Worm (Caenorhabditis elegans): Measurements from ENCODE around the gene F21C10.9.

The F21C10.9 gene

ce11 chrV:9075827-9076226, 22.7 kb downstream of the F21C10.9 start:
- no peak for TF ChIP-seq Y56A3A.18 (GFP tag; IDR thresholded peaks at IDR 0.05)
- no peak for TF ChIP-seq tlf-1 (GFP tag; optimal IDR thresholded peaks at IDR 0.05)
- TF ChIP-seq tbx-9 (tag; optimal IDR thresholded peaks at IDR 0.05; ENCODE audit: borderline replicate concordance): no peak
- no peak for TF ChIP-seq zim-3 (tag; optimal IDR thresholded peaks at IDR 0.05)
- TF ChIP-seq hsf-1 (GFP tag; IDR thresholded peaks at IDR 0.05): no peak
- no peak for TF ChIP-seq ama-1 (optimal IDR thresholded peaks at IDR 0.05)
- no peak for TF ChIP-seq ama-1 (GFP tag; optimal IDR thresholded peaks at IDR 0.05)
- no peak for TF ChIP-seq atf-7 (tag; optimal IDR thresholded peaks at IDR 0.05)
- TF ChIP-seq aptf-2 (GFP tag; conservative IDR thresholded peaks at IDR 0.05): no peak
- TF ChIP-seq lsy-27 (tag; optimal IDR thresholded peaks at IDR 0.05; ENCODE audit: borderline replicate concordance, insufficient read depth): no peak
- TF ChIP-seq dox-1 (GFP tag; IDR thresholded peaks at IDR 0.05): no peak
- no peak for TF ChIP-seq hmg-1.2 (GFP tag; IDR thresholded peaks at IDR 0.05)

ce11 chrV:9074360-9074834, 24.1 kb downstream of the F21C10.9 start:
- TF ChIP-seq mxl-1 (tag; optimal IDR thresholded peaks at IDR 0.05) (no peak), pha-4 (tag; optimal IDR thresholded peaks at IDR 0.05) (peak; percentile 12), attf-6 (GFP tag; IDR thresholded peaks at IDR 0.05) (no peak), nhr-80 (tag; optimal IDR thresholded peaks at IDR 0.05) (peak; percentile 64), ZK185.1 (tag; optimal IDR thresholded peaks at IDR 0.05; ENCODE audit: poor library complexity, severe bottlenecking) (peak; percentile 11), B0019.2 (GFP tag; conservative IDR thresholded peaks at IDR 0.05) (no peak), B0035.1 (tag; optimal IDR thresholded peaks at IDR 0.05) (no peak), die-1 (tag; optimal IDR thresholded peaks at IDR 0.05) (no peak), cebp-1 (GFP tag; IDR thresholded peaks at IDR 0.05) (0 out of 2 replicates have a peak, but pooled peaks have one; percentile 26), cebp-1 (tag; optimal IDR thresholded peaks at IDR 0.05) (peak; percentile 32), ama-1 (optimal IDR thresholded peaks at IDR 0.05) (peak; percentile 69), ama-1 (GFP tag; optimal IDR thresholded peaks at IDR 0.05) (no peak), nfyb-1 (GFP tag; IDR thresholded peaks at IDR 0.05) (no peak), tlf-1 (GFP tag; optimal IDR thresholded peaks at IDR 0.05) (no peak), ets-4 (GFP tag; optimal IDR thresholded peaks at IDR 0.05) (no peak), athp-1 (tag; optimal IDR thresholded peaks at IDR 0.05) (no peak), B0336.3 (GFP tag; IDR thresholded peaks at IDR 0.05) (peak; percentile 37; the same call in 1 of the 2 replicates)

- TF ChIP-seq nfya-1 (tag; optimal IDR thresholded peaks at IDR 0.05; ENCODE audit: borderline replicate concordance, insufficient read depth) (no peak), lsy-27 (tag; optimal IDR thresholded peaks at IDR 0.05; ENCODE audit: borderline replicate concordance, insufficient read depth) (no peak), cebp-1 (GFP tag; IDR thresholded peaks at IDR 0.05) (no peak), cebp-1 (tag; optimal IDR thresholded peaks at IDR 0.05) (peak; percentile 18), F57C9.4 (tag; optimal IDR thresholded peaks at IDR 0.05) (no peak)
Measured at ce11 chrV:9073322-9074038, 25.0 kb downstream of the F21C10.9 start, which contains the start of gene oac-50. Gene oac-50 (minus strand): TSS chrV:9073540.

DNA sequence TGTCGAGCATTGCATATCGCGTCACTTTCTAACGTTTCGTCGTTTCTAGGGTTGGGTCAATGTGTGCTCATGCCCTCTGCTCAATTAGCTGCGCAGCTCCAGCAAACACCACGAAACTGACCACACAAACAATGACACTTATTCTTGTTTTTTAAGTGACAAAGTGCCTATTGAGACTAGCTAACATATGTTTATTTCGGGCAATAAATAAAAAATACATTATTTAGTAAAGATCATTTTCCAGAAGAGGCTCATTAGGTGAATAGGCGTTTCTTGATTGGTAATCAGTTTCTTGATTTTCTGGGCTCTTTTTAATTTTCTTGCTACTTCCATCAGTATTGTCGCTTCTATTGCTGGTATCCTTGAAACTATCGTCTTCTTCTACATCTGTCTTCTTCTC, 28.8 kb downstream of the F21C10.9 start, which contains the start of gene T27E4.5:
TSS of gene T27E4.5 (minus strand) at position 101 of the 400 bp plus-strand sequence.
- TF ChIP-seq attf-3 (GFP tag; conservative IDR thresholded peaks at IDR 0.05) (no peak), die-1 (tag; optimal IDR thresholded peaks at IDR 0.05) (no peak), sptf-2 (GFP tag; optimal IDR thresholded peaks at IDR 0.05) (no peak), hlh-26 (GFP tag; conservative IDR thresholded peaks at IDR 0.05) (no peak), fkh-3 (tag; optimal IDR thresholded peaks at IDR 0.05) (no peak), pbrm-1 (GFP tag; IDR thresholded peaks at IDR 0.05) (no peak), nhr-179 (tag; optimal IDR thresholded peaks at IDR 0.05) (no peak)

Measured in whole organism, young adult.